Fruit fly (Drosophila melanogaster) whole organism, adult: ENCODE results near the gene mtd.

Source experiments
- CG11617 ChIP-seq: fragments of 200-800 bp; sonication (Bioruptor generic); optimal IDR thresholded peaks from 2 replicates; lab custom pipeline; 2017; ENCODE audit warnings: mild to moderate bottlenecking, missing biosample characterization, missing genetic modification reagents, missing genetic modification characterization
- CG1620 ChIP-seq: fragments of 200-800 bp; sonication (Bioruptor generic); optimal IDR thresholded peaks from 2 replicates; lab custom pipeline; 2016; ENCODE audit warnings: missing biosample characterization, missing genetic modification characterization
- CG33017 ChIP-seq: fragments of 200-800 bp; sonication (Bioruptor generic); optimal IDR thresholded peaks from 2 replicates; lab custom pipeline; 2018; ENCODE audit warnings: missing biosample characterization, mild to moderate bottlenecking, missing genetic modification characterization, moderate library complexity
- CG5204 ChIP-seq: fragments of 200-800 bp; sonication (Bioruptor generic); optimal IDR thresholded peaks from 2 replicates; lab custom pipeline; 2016; ENCODE audit warnings: missing biosample characterization, missing genetic modification characterization
- CG7101 ChIP-seq: fragments of 200-800 bp; sonication (Bioruptor generic); optimal IDR thresholded peaks from 2 replicates; lab custom pipeline; 2018; ENCODE audit warnings: missing biosample characterization, mild to moderate bottlenecking, missing genetic modification characterization, moderate library complexity
- Crg-1 ChIP-seq: fragments of 200-800 bp; sonication (Bioruptor generic); optimal IDR thresholded peaks from 2 replicates; lab custom pipeline; 2016; ENCODE audit warnings: missing biosample characterization, missing genetic modification characterization
- Hr96 ChIP-seq: fragments of 200-800 bp; sonication (Bioruptor generic); optimal IDR thresholded peaks from 2 replicates; lab custom pipeline; 2016; ENCODE audit warnings: missing biosample characterization, missing genetic modification characterization
- cic ChIP-seq: fragments of 200-800 bp; sonication (Bioruptor generic); optimal IDR thresholded peaks from 2 replicates; lab custom pipeline; 2017; ENCODE audit warnings: missing biosample characterization, mild to moderate bottlenecking, missing genetic modification characterization, moderate library complexity
- cnc ChIP-seq, 2 experiments: fragments of >200 bp; optimal IDR thresholded peaks; 2 replicates each; lab custom pipeline; 2017
- kay ChIP-seq: fragments of 200-800 bp; sonication (Bioruptor generic); peaks from one replicate; lab custom pipeline; 2016; ENCODE audit warnings: missing biosample characterization, missing genetic modification characterization, borderline replicate concordance
- pad ChIP-seq: fragments of 200-800 bp; sonication (Bioruptor generic); optimal IDR thresholded peaks from 3 replicates; lab custom pipeline; 2017; ENCODE audit warnings: missing biosample characterization, missing genetic modification characterization, mild to moderate bottlenecking, moderate library complexity, missing genetic modification reagents
- tj ChIP-seq: fragments of 200-800 bp; sonication (Bioruptor generic); optimal IDR thresholded peaks from 3 replicates; lab custom pipeline; 2017; ENCODE audit warnings: missing biosample characterization, mild to moderate bottlenecking, missing genetic modification characterization, moderate library complexity

DNA sequence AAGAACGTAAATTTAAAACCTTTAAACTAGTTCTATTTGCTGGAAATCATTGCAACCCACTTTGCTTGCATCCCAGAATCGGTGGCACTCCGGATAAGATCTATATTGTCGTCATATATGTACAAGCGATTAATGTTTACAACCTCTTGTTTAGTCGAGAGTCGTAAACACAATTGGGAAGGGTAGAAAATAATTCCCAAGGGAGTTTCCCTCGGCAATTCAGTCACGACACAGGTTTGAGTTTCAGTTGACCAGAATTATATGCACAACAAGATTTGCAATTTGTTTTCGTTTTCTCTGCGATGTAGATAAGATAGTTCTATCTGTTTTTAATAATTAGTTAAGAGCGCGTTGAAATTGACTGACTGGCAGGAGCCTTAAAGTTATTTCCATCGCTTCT, 69.9 kb downstream of the mtd start:
- TF ChIP-seq CG7101 (no peak), cic (peak; percentile 42), CG5204 (GFP tag; lab: Kevin White, UChicago) (no peak), kay (GFP tag; lab: Kevin White, UChicago) (peak; percentile 28), cnc (optimal IDR thresholded peaks at IDR 0.05; lab: Kevin White, UChicago) (no peak), tj (GFP tag; lab: Kevin White, UChicago) (no peak), Hr96 (GFP tag; lab: Kevin White, UChicago) (no peak), CG1620 (GFP tag; lab: Kevin White, UChicago) (no peak), CG11617 (GFP tag; lab: Kevin White, UChicago) (no peak), CG33017 (peak; percentile 50), pad (GFP tag; lab: Kevin White, UChicago) (no peak), Crg-1 (GFP tag; lab: Kevin White, UChicago) (no peak)
